Fruit fly (Drosophila melanogaster) whole organism, adult: ENCODE measurements around the gene Fdh.

Experiments
- CG11617 ChIP-seq: fragments of 200-800 bp; sonication (Bioruptor generic); optimal IDR thresholded peaks from 2 replicates; lab custom pipeline; 2017; ENCODE audit warnings: mild to moderate bottlenecking, missing biosample characterization, missing genetic modification reagents, missing genetic modification characterization
- CG12768 ChIP-seq: fragments of 200-800 bp; sonication (Bioruptor generic); optimal IDR thresholded peaks from 2 replicates; lab custom pipeline; 2017; ENCODE audit warnings: missing biosample characterization, missing genetic modification characterization, mild to moderate bottlenecking, moderate library complexity, missing genetic modification reagents
- CG14711 ChIP-seq: fragments of 200-800 bp; sonication (Bioruptor generic); optimal IDR thresholded peaks from 2 replicates; lab custom pipeline; 2018; ENCODE audit warnings: missing biosample characterization, mild to moderate bottlenecking, missing genetic modification characterization, moderate library complexity
- CG5204 ChIP-seq: fragments of 200-800 bp; sonication (Bioruptor generic); optimal IDR thresholded peaks from 2 replicates; lab custom pipeline; 2016; ENCODE audit warnings: missing biosample characterization, missing genetic modification characterization
- CG7045 ChIP-seq: fragments of 200-800 bp; sonication (Bioruptor generic); optimal IDR thresholded peaks from 2 replicates; lab custom pipeline; 2017; ENCODE audit warnings: missing biosample characterization, mild to moderate bottlenecking, missing genetic modification characterization
- Clk ChIP-seq: fragments of 200-800 bp; sonication (Bioruptor generic); optimal IDR thresholded peaks from 2 replicates; lab custom pipeline; 2017; ENCODE audit warnings: missing biosample characterization, missing genetic modification characterization
- Hr96 ChIP-seq: fragments of 200-800 bp; sonication (Bioruptor generic); optimal IDR thresholded peaks from 2 replicates; lab custom pipeline; 2016; ENCODE audit warnings: missing biosample characterization, missing genetic modification characterization
- bab1 ChIP-seq: fragments of 200-800 bp; sonication (Bioruptor generic); optimal IDR thresholded peaks from 3 replicates; lab custom pipeline; 2019; ENCODE audit warnings: missing biosample characterization, mild to moderate bottlenecking, missing genetic modification characterization, moderate library complexity
- cnc ChIP-seq, 2 experiments: fragments of >200 bp; optimal IDR thresholded peaks; 2 replicates each; lab custom pipeline; 2017
- kay ChIP-seq: fragments of 200-800 bp; sonication (Bioruptor generic); peaks from one replicate; lab custom pipeline; 2016; ENCODE audit warnings: missing biosample characterization, missing genetic modification characterization, borderline replicate concordance
- ovo ChIP-seq: fragments of 200-800 bp; sonication (Bioruptor generic); optimal IDR thresholded peaks from 2 replicates; lab custom pipeline; 2016; ENCODE audit warnings: missing biosample characterization, missing genetic modification characterization
- pad ChIP-seq: fragments of 200-800 bp; sonication (Bioruptor generic); optimal IDR thresholded peaks from 3 replicates; lab custom pipeline; 2017; ENCODE audit warnings: missing biosample characterization, missing genetic modification characterization, mild to moderate bottlenecking, moderate library complexity, missing genetic modification reagents
- tj ChIP-seq: fragments of 200-800 bp; sonication (Bioruptor generic); optimal IDR thresholded peaks from 3 replicates; lab custom pipeline; 2017; ENCODE audit warnings: missing biosample characterization, mild to moderate bottlenecking, missing genetic modification characterization, moderate library complexity
- toe ChIP-seq: fragments of 200-800 bp; sonication (Bioruptor generic); optimal IDR thresholded peaks from 2 replicates; lab custom pipeline; 2016; ENCODE audit warnings: missing biosample characterization, missing genetic modification characterization

dm6 chr3R:10881824-10882559 lies 9.8 kb upstream of the Fdh start, which contains the start of gene Tpc1:
- no peak for TF ChIP-seq CG7045
- no peak for TF ChIP-seq kay (GFP tag; lab: Kevin White, UChicago)
- peak; percentile 39 for TF ChIP-seq CG12768 (GFP tag; lab: Kevin White, UChicago)
- TF ChIP-seq CG14711 (tag; lab: Kevin White, UChicago): peak; percentile 8
- TF ChIP-seq pad: no peak
- TF ChIP-seq CG11617 (GFP tag; lab: Kevin White, UChicago): no peak
- TF ChIP-seq Clk: no peak
- TF ChIP-seq tj: no peak
- peak; percentile 43 for TF ChIP-seq Hr96 (GFP tag; lab: Kevin White, UChicago)
- peak; percentile 9 for TF ChIP-seq ovo (GFP tag; lab: Kevin White, UChicago)
- TF ChIP-seq cnc (optimal IDR thresholded peaks at IDR 0.05; lab: Kevin White, UChicago): no peak
- TF ChIP-seq toe: peak; percentile 64
- TF ChIP-seq CG5204 (GFP tag; lab: Kevin White, UChicago): no peak
- TF ChIP-seq bab1 (GFP tag; lab: Kevin White, UChicago): peak; percentile 71
